ENCODE assay signal across 2 fruit fly cellular contexts in genomic region chr3L:6947188-6947971, dm6.
A peak's percentile ranks its signal among the peaks of the same experiment; 100 is the strongest.
TF ChIP-seq lines count a peak whose summit lies in the region.

No protein-coding gene starts in this region.

- TF ChIP-seq CTCF in whole organism, embryonic (GFP tag; optimal IDR thresholded peaks at IDR 0.05; lab: Kevin White, UChicago), result no peak

TF ChIP-seq in whole organism, embryonic, 481 proteins besides CTCF, POLR2A, EP300 and RAD21:
- TF ChIP-seq ken (GFP tag; IDR thresholded peaks at IDR 0.05; lab: Robert Waterston, UW), result no peak
- no peak for TF ChIP-seq Tbp (GFP tag; optimal IDR thresholded peaks at IDR 0.05; lab: Kevin White, UChicago)
- 0 out of 3 replicates have a peak, but pooled peaks have one; percentile 15 for TF ChIP-seq CG16813 (GFP tag; IDR thresholded peaks at IDR 0.05; lab: Robert Waterston, UW; ENCODE audit: partially characterized antibody)
- peak; percentile 57 for TF ChIP-seq Ets65A (GFP tag; lab: Kevin White, UChicago)
- TF ChIP-seq Antp (GFP tag; optimal IDR thresholded peaks at IDR 0.05; lab: Kevin White, UChicago), result no peak
- TF ChIP-seq Atf3 (GFP tag; optimal IDR thresholded peaks at IDR 0.05; lab: Kevin White, UChicago), result no peak
- no peak for TF ChIP-seq CG13624 (GFP tag; optimal IDR thresholded peaks at IDR 0.05; lab: Kevin White, UChicago)
- no peak for TF ChIP-seq twi (tag; optimal IDR thresholded peaks at IDR 0.05; lab: Kevin White, UChicago)
- TF ChIP-seq CG8478 (optimal IDR thresholded peaks at IDR 0.05; lab: Kevin White, UChicago), result peak; percentile 51
- no peak for TF ChIP-seq dmrt11E (tag; optimal IDR thresholded peaks at IDR 0.05; lab: Kevin White, UChicago)
- no peak for TF ChIP-seq org-1 (GFP tag; optimal IDR thresholded peaks at IDR 0.05; lab: Kevin White, UChicago)
- no peak for TF ChIP-seq cg (GFP tag; optimal IDR thresholded peaks at IDR 0.05; lab: Kevin White, UChicago)
- TF ChIP-seq PHDP (tag; optimal IDR thresholded peaks at IDR 0.05; lab: Kevin White, UChicago), result no peak
- 0 out of 2 replicates have a peak, but pooled peaks have one; percentile 29 for TF ChIP-seq CG16779 (GFP tag; IDR thresholded peaks at IDR 0.05; lab: Robert Waterston, UW)
- no peak for TF ChIP-seq gcm (GFP tag; optimal IDR thresholded peaks at IDR 0.05; lab: Kevin White, UChicago)
- TF ChIP-seq Med (GFP tag; lab: Kevin White, UChicago), result peak; percentile 52
- TF ChIP-seq prd (optimal IDR thresholded peaks at IDR 0.05; lab: Kevin White, UChicago), result no peak
- 0 out of 3 replicates have a peak, but pooled peaks have one; percentile 8 for TF ChIP-seq prd (GFP tag; IDR thresholded peaks at IDR 0.05; lab: Robert Waterston, UW)
- TF ChIP-seq CG10366 (GFP tag; IDR thresholded peaks at IDR 0.05; lab: Robert Waterston, UW), result no peak

TF ChIP-seq in whole organism, wandering third instar larva, 38 proteins besides CTCF, POLR2A, EP300 and RAD21:
- TF ChIP-seq usp (GFP tag; optimal IDR thresholded peaks at IDR 0.05; lab: Kevin White, UChicago) (no peak), Hr83 (GFP tag; optimal IDR thresholded peaks at IDR 0.05; lab: Kevin White, UChicago; ENCODE audit: poor library complexity, severe bottlenecking) (no peak), Dfd (GFP tag; optimal IDR thresholded peaks at IDR 0.05; lab: Kevin White, UChicago) (peak; percentile 94)

Comparison
In these comparisons a context has a peak if more than half of its experiments do, and no peak if none do; other contexts are left out.
1. Of the 10 proteins assayed by ChIP-seq in both whole organism, embryonic and whole organism, wandering third instar larva: peak only in whole organism, embryonic: none; only in whole organism, wandering third instar larva: Dfd; in both: none; in neither: 9.